Fruit fly (Drosophila melanogaster) whole organism, prepupa: ENCODE results near the gene aux.

Experiments
- CG10669 ChIP-seq: fragments of 200-800 bp; sonication (Bioruptor generic); optimal IDR thresholded peaks from 3 replicates; lab custom pipeline; 2018; ENCODE audit warnings: missing biosample characterization, mild to moderate bottlenecking, missing genetic modification characterization, moderate library complexity
- CG6808 ChIP-seq: fragments of 200-800 bp; sonication (Bioruptor generic); optimal IDR thresholded peaks from 3 replicates; lab custom pipeline; 2017; ENCODE audit warnings: missing biosample characterization, missing genetic modification characterization, mild to moderate bottlenecking, moderate library complexity, missing genetic modification reagents
- CG8119 ChIP-seq: fragments of 200-800 bp; sonication (Bioruptor generic); IDR thresholded peaks from 3 replicates; pipeline ENCODE4 v1.3.6; 2022; ENCODE audit warnings: missing biosample characterization, missing genetic modification characterization
- fd59A ChIP-seq: fragments of 200-800 bp; sonication (Bioruptor generic); optimal IDR thresholded peaks from 2 replicates; lab custom pipeline; 2017; ENCODE audit warnings: missing biosample characterization, mild to moderate bottlenecking, missing genetic modification characterization, missing genetic modification reagents
- spab ChIP-seq: fragments of 200-800 bp; sonication (Bioruptor generic); optimal IDR thresholded peaks from 2 replicates; lab custom pipeline; 2017; ENCODE audit warnings: missing biosample characterization, mild to moderate bottlenecking, missing genetic modification characterization, missing genetic modification reagents

DNA sequence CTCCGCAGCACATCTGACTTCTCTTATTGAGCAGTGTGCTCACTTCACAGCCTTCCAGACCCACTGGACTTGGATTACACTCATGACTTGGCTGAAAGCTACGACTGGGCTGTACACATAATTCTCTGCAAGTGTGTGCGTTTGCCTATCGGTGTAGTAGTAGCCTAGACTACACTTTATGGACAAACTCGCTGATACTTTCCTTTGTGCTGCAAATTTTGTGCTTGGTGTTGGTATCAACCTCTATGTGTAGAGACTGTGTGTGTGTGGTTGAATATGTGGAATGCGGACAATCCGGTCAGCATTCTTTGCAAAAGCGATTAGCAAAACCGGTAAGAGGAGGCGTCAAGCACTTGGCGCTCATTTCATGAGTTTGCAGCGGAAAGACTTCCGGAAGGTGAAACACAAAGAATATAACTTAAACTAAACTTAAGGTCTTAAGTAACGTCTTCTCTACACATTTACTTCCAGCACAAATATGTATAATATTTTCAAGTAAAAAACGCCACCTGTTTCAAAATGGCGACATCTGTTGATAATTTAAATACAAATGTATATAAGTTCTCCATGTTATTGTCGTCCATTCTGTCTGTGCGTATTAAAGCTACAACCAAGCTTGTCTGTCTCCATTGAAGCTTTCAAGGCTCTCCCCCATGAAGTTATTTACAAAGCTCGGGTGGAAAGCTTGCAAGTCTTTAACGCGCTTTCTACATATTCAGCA lies 24.6 kb upstream of the aux start:
- TF ChIP-seq fd59A (GFP tag; lab: Kevin White, UChicago) (no peak), CG10669 (GFP tag; lab: Kevin White, UChicago) (no peak), CG6808 (peak; percentile 11), CG8119 (GFP tag; lab: Robert Waterston, UW) (no peak), spab (GFP tag; lab: Kevin White, UChicago) (no peak)
